Worm (Caenorhabditis elegans) whole organism, L3 larva: ENCODE results near the gene dsb-2.

Source experiments
- ZK546.5 ChIP-seq: sonication (generic microtip); optimal IDR thresholded peaks from 2 replicates; lab custom pipeline; 2017; ENCODE audit warnings: missing biosample characterization, missing genetic modification characterization
- ceh-16 ChIP-seq: sonication (generic microtip); optimal IDR thresholded peaks from 2 replicates; lab custom pipeline; 2017; ENCODE audit warnings: missing biosample characterization, missing genetic modification characterization
- ceh-28 ChIP-seq: fragments of 150-350 bp; optimal IDR thresholded peaks from 2 replicates; lab custom pipeline; 2014; ENCODE audit warnings: missing biosample characterization, missing genetic modification reagents, missing genetic modification characterization
- daf-12 ChIP-seq: fragments of 150-350 bp; optimal IDR thresholded peaks from 2 replicates; lab custom pipeline; 2014; ENCODE audit warnings: missing biosample characterization, missing genetic modification reagents, missing genetic modification characterization
- egl-27 ChIP-seq: sonication (generic microtip); optimal IDR thresholded peaks from 4 replicates; lab custom pipeline; 2017; ENCODE audit warnings: missing biosample characterization, missing genetic modification reagents, missing genetic modification characterization
- elt-1 ChIP-seq: fragments of 150-350 bp; optimal IDR thresholded peaks from 2 replicates; lab custom pipeline; 2014; ENCODE audit warnings: missing biosample characterization, missing genetic modification characterization
- elt-2 ChIP-seq: sonication (generic microtip); optimal IDR thresholded peaks from 2 replicates; lab custom pipeline; 2016; ENCODE audit warnings: missing genetic modification reagents, mild to moderate bottlenecking, missing genetic modification characterization, missing compliant biosample characterization
- elt-3 ChIP-seq, 3 experiments: fragments of 150-350 bp in 1 of 3; sonication (generic microtip) in 2 of 3; optimal IDR thresholded peaks; 2 replicates in 2 of 3; 4 replicates in 1 of 3; lab custom pipeline; 2014 to 2017; ENCODE audit warnings: missing biosample characterization in 3 of 3, missing genetic modification characterization in 3 of 3
- fkh-10 ChIP-seq: sonication (generic microtip); optimal IDR thresholded peaks from 2 replicates; lab custom pipeline; 2017; ENCODE audit warnings: missing biosample characterization, missing genetic modification reagents, missing genetic modification characterization
- fkh-2 ChIP-seq: fragments of 150-350 bp; optimal IDR thresholded peaks from 2 replicates; lab custom pipeline; 2014; ENCODE audit warnings: missing biosample characterization, missing genetic modification reagents, missing genetic modification characterization
- fos-1 ChIP-seq: fragments of 150-350 bp; optimal IDR thresholded peaks from 2 replicates; lab custom pipeline; 2014; ENCODE audit warnings: missing biosample characterization, missing genetic modification characterization
- hmg-11 ChIP-seq: sonication (generic microtip); optimal IDR thresholded peaks from 2 replicates; lab custom pipeline; 2016; ENCODE audit warnings: missing genetic modification characterization, missing compliant biosample characterization
- jun-1 ChIP-seq: fragments of 150-350 bp; optimal IDR thresholded peaks from 2 replicates; lab custom pipeline; 2014; ENCODE audit warnings: missing biosample characterization, missing genetic modification reagents, missing genetic modification characterization
- lin-15B ChIP-seq: fragments of 150-350 bp; optimal IDR thresholded peaks from 2 replicates; lab custom pipeline; 2014; ENCODE audit warnings: missing biosample characterization, missing genetic modification characterization
- lin-39 ChIP-seq: fragments of 150-350 bp; optimal IDR thresholded peaks from 2 replicates; lab custom pipeline; 2018; ENCODE audit warnings: missing biosample characterization, missing genetic modification reagents, missing genetic modification characterization
- lsy-12 ChIP-seq: sonication (generic microtip); optimal IDR thresholded peaks from 2 replicates; lab custom pipeline; 2016; ENCODE audit warnings: mild to moderate bottlenecking, missing genetic modification characterization, missing compliant biosample characterization
- mdl-1 ChIP-seq: fragments of 150-350 bp; optimal IDR thresholded peaks from 2 replicates; lab custom pipeline; 2014; ENCODE audit warnings: missing biosample characterization, missing genetic modification characterization
- mml-1 ChIP-seq: fragments of 150-350 bp; sonication (generic microtip); optimal IDR thresholded peaks from 3 replicates; lab custom pipeline; 2014; ENCODE audit warnings: missing biosample characterization, missing genetic modification characterization
- nhr-11 ChIP-seq: fragments of 150-350 bp; optimal IDR thresholded peaks from 2 replicates; lab custom pipeline; 2014; ENCODE audit warnings: missing biosample characterization, missing genetic modification characterization
- nhr-12 ChIP-seq: fragments of 150-350 bp; optimal IDR thresholded peaks from 2 replicates; lab custom pipeline; 2014; ENCODE audit warnings: missing biosample characterization, missing genetic modification characterization
- nhr-25 ChIP-seq: sonication (generic microtip); optimal IDR thresholded peaks from 2 replicates; lab custom pipeline; 2017; ENCODE audit warnings: missing biosample characterization, missing genetic modification characterization
- nhr-28 ChIP-seq: fragments of 150-350 bp; optimal IDR thresholded peaks from 2 replicates; lab custom pipeline; 2014; ENCODE audit warnings: missing biosample characterization, missing genetic modification characterization
- nhr-43 ChIP-seq: sonication (generic microtip); optimal IDR thresholded peaks from 2 replicates; lab custom pipeline; 2016; ENCODE audit warnings: mild to moderate bottlenecking, missing genetic modification characterization, missing compliant biosample characterization; ENCODE audit not compliant: poor library complexity, severe bottlenecking
- nhr-67 ChIP-seq: fragments of 150-350 bp; optimal IDR thresholded peaks from 2 replicates; lab custom pipeline; 2014; ENCODE audit warnings: missing biosample characterization, missing genetic modification characterization
- nhr-76 ChIP-seq: fragments of 150-350 bp; sonication (generic microtip); optimal IDR thresholded peaks from 5 replicates; lab custom pipeline; 2014; ENCODE audit warnings: missing biosample characterization, missing genetic modification characterization
- pha-4 ChIP-seq: fragments of 150-350 bp; optimal IDR thresholded peaks from 2 replicates; lab custom pipeline; 2014; ENCODE audit warnings: missing biosample characterization, missing genetic modification reagents, missing genetic modification characterization
- sea-2 ChIP-seq: fragments of 150-350 bp; sonication (generic microtip); optimal IDR thresholded peaks from 4 replicates; lab custom pipeline; 2014; ENCODE audit warnings: missing biosample characterization, missing genetic modification reagents, missing genetic modification characterization
- snpc-4 ChIP-seq: fragments of 150-350 bp; optimal IDR thresholded peaks from 2 replicates; lab custom pipeline; 2014; ENCODE audit warnings: missing biosample characterization, missing genetic modification characterization
- tbx-2 ChIP-seq: sonication (generic microtip); optimal IDR thresholded peaks from 2 replicates; lab custom pipeline; 2016; ENCODE audit warnings: mild to moderate bottlenecking, missing genetic modification characterization, missing compliant biosample characterization
- zag-1 ChIP-seq: fragments of 150-350 bp; optimal IDR thresholded peaks from 2 replicates; lab custom pipeline; 2014; ENCODE audit warnings: missing biosample characterization, missing genetic modification characterization
- ztf-11 ChIP-seq: fragments of 150-350 bp; optimal IDR thresholded peaks from 2 replicates; lab custom pipeline; 2014; ENCODE audit warnings: missing biosample characterization, missing genetic modification characterization
- ztf-4 ChIP-seq: fragments of 150-350 bp; optimal IDR thresholded peaks from 2 replicates; lab custom pipeline; 2014; ENCODE audit warnings: missing biosample characterization, missing genetic modification characterization

The dsb-2 gene

ce11 chrII:14415427-14415826 lies 4.5 kb downstream of the dsb-2 start:
- TF ChIP-seq egl-27 (tag; lab: Kevin White, UChicago): no peak
- peak; percentile 34 for TF ChIP-seq elt-2 (tag; lab: Kevin White, UChicago)

DNA sequence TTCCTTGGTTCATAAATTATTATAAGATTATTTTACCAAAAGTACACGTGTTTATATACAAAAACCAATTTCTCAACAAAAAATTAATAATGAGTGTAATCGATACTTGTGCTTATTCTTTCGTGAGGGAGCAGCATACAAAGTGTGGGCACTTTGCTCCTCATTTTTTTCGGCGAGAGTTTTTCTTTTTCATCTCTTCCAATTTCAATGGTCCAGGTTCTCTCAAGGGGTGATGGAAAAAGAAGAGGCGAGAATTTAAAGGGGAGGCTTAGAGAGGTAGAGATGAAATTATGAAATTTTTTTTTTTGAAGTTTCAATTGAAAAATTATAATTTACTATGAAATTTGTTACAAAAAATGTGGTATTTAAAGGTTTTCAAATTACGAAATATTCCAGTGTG lies 6.1 kb downstream of the dsb-2 start:
- TF ChIP-seq lsy-12 (tag; lab: Kevin White, UChicago) (no peak), nhr-11 (no peak)

ce11 chrII:14424791-14425190 lies 13.9 kb downstream of the dsb-2 start, which contains the start of gene plx-2:
Gene plx-2, minus strand, starts transcription at chrII:14424891.
- no peak for TF ChIP-seq elt-3 (tag; optimal IDR thresholded peaks at IDR 0.05; lab: Kevin White, UChicago)
- TF ChIP-seq mdl-1 (tag; lab: Kevin White, UChicago): no peak
- no peak for TF ChIP-seq nhr-28 (tag; lab: Kevin White, UChicago)
- no peak for TF ChIP-seq ZK546.5 (tag; lab: Kevin White, UChicago)
- no peak for TF ChIP-seq egl-27 (tag; lab: Kevin White, UChicago)
- no peak for TF ChIP-seq ztf-11 (tag; lab: Kevin White, UChicago)
- no peak for TF ChIP-seq mml-1 (tag; lab: Kevin White, UChicago)
- no peak for TF ChIP-seq tbx-2 (tag; lab: Kevin White, UChicago)
- no peak for TF ChIP-seq ceh-28 (tag; lab: Kevin White, UChicago)

DNA sequence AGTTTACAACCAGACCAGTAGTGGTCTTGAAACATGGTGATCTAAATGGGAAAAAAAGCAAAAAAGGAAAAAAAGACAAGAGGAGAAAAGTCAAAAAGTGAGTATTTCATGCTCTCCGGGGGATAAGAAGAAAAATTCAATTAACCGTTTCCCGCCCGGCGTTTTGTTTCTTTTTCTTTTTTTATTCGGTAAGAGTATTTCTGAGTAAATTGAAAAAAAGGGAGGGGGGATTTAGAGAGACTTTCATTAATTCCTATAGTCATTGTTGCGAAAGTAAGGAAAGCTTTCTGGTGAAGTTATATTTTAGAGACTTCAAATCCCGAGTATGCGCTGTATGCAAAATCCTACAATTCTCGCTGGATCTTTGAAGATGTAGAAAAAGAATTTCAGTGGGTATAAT lies 16.8 kb downstream of the dsb-2 start:
- TF ChIP-seq nhr-12: no peak
- no peak for TF ChIP-seq pha-4 (tag; lab: Kevin White, UChicago)
- TF ChIP-seq sea-2 (GFP tag; lab: Kevin White, UChicago): no peak
- TF ChIP-seq ztf-11 (tag; lab: Kevin White, UChicago): no peak
- no peak for TF ChIP-seq fkh-2
- no peak for TF ChIP-seq elt-2 (tag; lab: Kevin White, UChicago)
- no peak for TF ChIP-seq ceh-16 (tag; lab: Kevin White, UChicago)
- no peak for TF ChIP-seq nhr-28 (tag; lab: Kevin White, UChicago)
- no peak for TF ChIP-seq ztf-4 (tag; lab: Kevin White, UChicago)
- TF ChIP-seq, all 47 proteins: peak for 0

- no peak for TF ChIP-seq nhr-25
- TF ChIP-seq sea-2 (GFP tag; lab: Kevin White, UChicago): no peak
- no peak for TF ChIP-seq ztf-11 (tag; lab: Kevin White, UChicago)
- TF ChIP-seq lin-39 (tag; lab: Kevin White, UChicago): no peak
- no peak for TF ChIP-seq nhr-43 (tag; lab: Kevin White, UChicago)
- no peak for TF ChIP-seq elt-1
- TF ChIP-seq fos-1 (tag; lab: Kevin White, UChicago): no peak
- TF ChIP-seq fkh-2: no peak
- TF ChIP-seq fkh-10 (GFP tag; lab: Kevin White, UChicago): no peak
- TF ChIP-seq nhr-67 (tag; lab: Kevin White, UChicago): no peak
Measured at ce11 chrII:14428834-14429233, 17.9 kb downstream of the dsb-2 start.

DNA sequence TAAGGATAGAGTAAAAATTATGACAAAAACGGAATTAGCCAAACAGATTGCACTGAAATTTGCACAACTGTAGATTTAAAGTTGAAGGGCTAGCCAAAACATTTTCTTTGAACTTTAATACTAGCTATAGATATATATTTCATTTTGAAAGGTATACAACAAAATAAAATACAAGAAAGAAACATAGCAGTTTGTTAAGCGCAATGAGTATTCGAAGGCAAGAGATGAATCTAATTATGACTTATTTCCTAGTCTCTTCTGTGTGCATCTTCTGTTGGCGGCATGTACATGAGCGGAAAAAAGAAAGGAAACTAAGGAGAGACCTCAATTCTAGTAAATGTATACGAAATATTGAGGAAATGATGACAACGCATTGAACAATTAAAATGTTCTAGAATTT lies 21.2 kb downstream of the dsb-2 start:
- no peak for TF ChIP-seq nhr-76
- no peak for TF ChIP-seq ceh-16 (tag; lab: Kevin White, UChicago)
- TF ChIP-seq pha-4 (tag; lab: Kevin White, UChicago): no peak
- TF ChIP-seq zag-1 (tag; lab: Kevin White, UChicago): no peak
- no peak for TF ChIP-seq fos-1 (tag; lab: Kevin White, UChicago)
- TF ChIP-seq daf-12: no peak
- no peak for TF ChIP-seq hmg-11 (tag; lab: Kevin White, UChicago)
- no peak for TF ChIP-seq lin-15B (tag; lab: Kevin White, UChicago)
- TF ChIP-seq snpc-4 (tag; lab: Kevin White, UChicago): no peak
- TF ChIP-seq jun-1 (tag; lab: Kevin White, UChicago): no peak
- TF ChIP-seq mdl-1 (tag; lab: Kevin White, UChicago): no peak
